Fruit fly (Drosophila melanogaster) whole organism, embryonic: Measurements from ENCODE around the gene eco.
A peak's percentile ranks its signal among the peaks of the same experiment; 100 is the strongest.

Experiments used
- exex ChIP-seq: fragments of 200-800 bp; sonication (Bioruptor generic); optimal IDR thresholded peaks from 4 replicates; lab custom pipeline; 2018; ENCODE audit warnings: missing biosample characterization, mild to moderate bottlenecking, missing genetic modification characterization, moderate library complexity
- nerfin-1 ChIP-seq: fragments of 200-800 bp; sonication (Bioruptor generic); optimal IDR thresholded peaks from 3 replicates; lab custom pipeline; 2019; ENCODE audit warnings: missing biosample characterization, mild to moderate bottlenecking, missing genetic modification characterization, moderate library complexity
- so ChIP-seq: fragments of 200-800 bp; sonication (Bioruptor generic); IDR thresholded peaks from 3 replicates; pipeline ENCODE4 v1.3.6; 2022; ENCODE audit warnings: missing biosample characterization, missing genetic modification characterization

- TF ChIP-seq so (peak; percentile 31; the same call in 1 of the 3 replicates), exex (peak; percentile 5), nerfin-1 (tag; lab: Kevin White, UChicago) (peak; percentile 93)
These were observed 31.2 kb upstream of the eco start for dm6 chr3L:7370231-7370882.
